Fruit fly (Drosophila melanogaster) whole organism, wandering third instar larva: Measurements from ENCODE around the gene VGlut.

Source experiments
- Abd-B ChIP-seq: fragments of >200 bp; optimal IDR thresholded peaks from 2 replicates; lab custom pipeline; 2017; ENCODE audit warnings: missing biosample characterization, missing genetic modification characterization
- CG9705 ChIP-seq: fragments of 200-800 bp; sonication (Bioruptor generic); optimal IDR thresholded peaks from 2 replicates; lab custom pipeline; 2018; ENCODE audit warnings: missing biosample characterization, mild to moderate bottlenecking, missing genetic modification characterization
- CrebA ChIP-seq: fragments of 200-800 bp; sonication (Bioruptor generic); optimal IDR thresholded peaks from 2 replicates; lab custom pipeline; 2016; ENCODE audit warnings: missing biosample characterization, mild to moderate bottlenecking, missing genetic modification characterization, borderline replicate concordance
- Dfd ChIP-seq: fragments of >200 bp; optimal IDR thresholded peaks from 2 replicates; lab custom pipeline; 2017; ENCODE audit warnings: missing biosample characterization, missing genetic modification characterization
- Dif ChIP-seq: fragments of 200-275, 200-300 bp; sonication (Bioruptor generic); optimal IDR thresholded peaks from 2 replicates; lab custom pipeline; 2018; ENCODE audit warnings: missing biosample characterization, missing genetic modification characterization; ENCODE audit not compliant: partially characterized antibody
- HLH106 ChIP-seq: fragments of 200-800 bp; optimal IDR thresholded peaks from 3 replicates; lab custom pipeline; 2019; ENCODE audit warnings: missing biosample characterization, mild to moderate bottlenecking, missing genetic modification characterization, moderate library complexity
- Hnf4 ChIP-seq: fragments of 200-800 bp; sonication (Bioruptor generic); optimal IDR thresholded peaks from 2 replicates; lab custom pipeline; 2016; ENCODE audit warnings: missing biosample characterization, mild to moderate bottlenecking, missing genetic modification characterization
- Hr78 ChIP-seq: fragments of >200 bp; optimal IDR thresholded peaks from 2 replicates; lab custom pipeline; 2017; ENCODE audit warnings: missing biosample characterization, missing genetic modification characterization
- Hr83 ChIP-seq: fragments of 200-300 bp; sonication (Bioruptor generic); optimal IDR thresholded peaks from 2 replicates; lab custom pipeline; 2016; ENCODE audit warnings: missing biosample characterization, mild to moderate bottlenecking, missing genetic modification characterization, moderate library complexity; ENCODE audit not compliant: poor library complexity, severe bottlenecking
- Jra ChIP-seq: sonication (Bioruptor generic); optimal IDR thresholded peaks from 2 replicates; lab custom pipeline; 2016; ENCODE audit warnings: missing biosample characterization, missing genetic modification characterization
- Myc ChIP-seq: fragments of >200 bp; optimal IDR thresholded peaks from 2 replicates; lab custom pipeline; 2017
- OdsH ChIP-seq: fragments of 200-800 bp; sonication (Bioruptor generic); optimal IDR thresholded peaks from 2 replicates; lab custom pipeline; 2016; ENCODE audit warnings: missing biosample characterization, mild to moderate bottlenecking, missing genetic modification characterization
- Rel ChIP-seq, 2 experiments: fragments of 200-800 bp; sonication (Bioruptor generic) in 1 of 2; optimal IDR thresholded peaks; 2 replicates in 1 of 2; 3 replicates in 1 of 2; lab custom pipeline; 2016 to 2019; ENCODE audit warnings: mild to moderate bottlenecking in 2 of 2, missing biosample characterization in 2 of 2, missing genetic modification characterization in 2 of 2, moderate library complexity in 1 of 2
- Sp1 ChIP-seq: fragments of 200-800 bp; sonication (Bioruptor generic); optimal IDR thresholded peaks from 3 replicates; lab custom pipeline; 2019; ENCODE audit warnings: missing biosample characterization, mild to moderate bottlenecking, missing genetic modification characterization, moderate library complexity
- br ChIP-seq: fragments of 200-800 bp; sonication (Bioruptor generic); optimal IDR thresholded peaks from 2 replicates; lab custom pipeline; 2016; ENCODE audit warnings: missing biosample characterization, missing genetic modification characterization
- brk ChIP-seq: fragments of 200-800 bp; sonication (Bioruptor generic); optimal IDR thresholded peaks from 2 replicates; lab custom pipeline; 2016; ENCODE audit warnings: missing biosample characterization, mild to moderate bottlenecking, missing genetic modification characterization
- dmrt93B ChIP-seq: fragments of 200-800 bp; sonication (Bioruptor generic); optimal IDR thresholded peaks from 2 replicates; lab custom pipeline; 2018; ENCODE audit warnings: missing biosample characterization, mild to moderate bottlenecking, missing genetic modification characterization
- dsf ChIP-seq: sonication (Bioruptor generic); optimal IDR thresholded peaks from 2 replicates; lab custom pipeline; 2016; ENCODE audit warnings: missing biosample characterization, missing genetic modification characterization, borderline replicate concordance
- ey ChIP-seq: fragments of 200-800 bp; sonication (Bioruptor generic); optimal IDR thresholded peaks from 2 replicates; lab custom pipeline; 2016; ENCODE audit warnings: missing biosample characterization, missing genetic modification characterization
- foxo ChIP-seq, 2 experiments: fragments of 200-800 bp; sonication (Bioruptor generic); optimal IDR thresholded peaks; 2 replicates in 1 of 2; 3 replicates in 1 of 2; lab custom pipeline; 2016 to 2017; ENCODE audit warnings: missing biosample characterization in 2 of 2, missing genetic modification characterization in 2 of 2
- fru ChIP-seq: fragments of 200-800 bp; sonication (Bioruptor generic); optimal IDR thresholded peaks from 3 replicates; lab custom pipeline; 2016; ENCODE audit warnings: missing biosample characterization, mild to moderate bottlenecking, missing genetic modification characterization
- h ChIP-seq: fragments of 200-800 bp; sonication (Bioruptor generic); optimal IDR thresholded peaks from 3 replicates; lab custom pipeline; 2016; ENCODE audit warnings: missing biosample characterization, mild to moderate bottlenecking, missing genetic modification characterization
- lola ChIP-seq: fragments of >200 bp; optimal IDR thresholded peaks from 2 replicates; lab custom pipeline; 2017; ENCODE audit warnings: missing biosample characterization, missing genetic modification characterization
- pan ChIP-seq: fragments of >200 bp; optimal IDR thresholded peaks from 2 replicates; lab custom pipeline; 2017
- psq ChIP-seq: fragments of 200-800 bp; sonication (Bioruptor generic); optimal IDR thresholded peaks from 3 replicates; lab custom pipeline; 2017; ENCODE audit warnings: missing biosample characterization, mild to moderate bottlenecking, missing genetic modification characterization, moderate library complexity
- rgr ChIP-seq: fragments of 200-800 bp; sonication (Bioruptor generic); optimal IDR thresholded peaks from 3 replicates; lab custom pipeline; 2016; ENCODE audit warnings: missing biosample characterization, mild to moderate bottlenecking, missing genetic modification characterization
- sage ChIP-seq: fragments of 200-800 bp; sonication (Bioruptor generic); optimal IDR thresholded peaks from 2 replicates; lab custom pipeline; 2016; ENCODE audit warnings: missing biosample characterization, mild to moderate bottlenecking, missing genetic modification characterization
- sv ChIP-seq: fragments of 200-800 bp; sonication (Bioruptor generic); optimal IDR thresholded peaks from 3 replicates; lab custom pipeline; 2016; ENCODE audit warnings: missing biosample characterization, missing genetic modification characterization
- tai ChIP-seq: sonication (Bioruptor generic); optimal IDR thresholded peaks from 2 replicates; lab custom pipeline; 2016; ENCODE audit warnings: missing biosample characterization, missing genetic modification characterization
- usp ChIP-seq: fragments of >200 bp; optimal IDR thresholded peaks from 2 replicates; lab custom pipeline; 2017; ENCODE audit warnings: missing biosample characterization, missing genetic modification characterization
- woc ChIP-seq: sonication (Bioruptor generic); optimal IDR thresholded peaks from 2 replicates; lab custom pipeline; 2016; ENCODE audit warnings: missing biosample characterization, mild to moderate bottlenecking, missing genetic modification characterization

VGlut gene

dm6 chr2L:2419913-2420312 lies 19.8 kb downstream of the VGlut start, which contains the start of gene CG34447:
CG34447 (minus strand) TSS chr2L:2420013.
- TF ChIP-seq sv (GFP tag; lab: Kevin White, UChicago), result no peak
- TF ChIP-seq Abd-B, result no peak
- no peak for TF ChIP-seq CG9705 (GFP tag; lab: Kevin White, UChicago)
- no peak for TF ChIP-seq Dif
- TF ChIP-seq Hr78 (GFP tag; lab: Kevin White, UChicago), result no peak
- TF ChIP-seq OdsH, result no peak

- TF ChIP-seq psq (GFP tag; lab: Kevin White, UChicago), result peak; percentile 25
- TF ChIP-seq Myc (lab: Kevin White, UChicago), result no peak
- peak; percentile 21 for TF ChIP-seq OdsH
- peak; percentile 64 for TF ChIP-seq brk (GFP tag; lab: Kevin White, UChicago)
- TF ChIP-seq CrebA (GFP tag; lab: Kevin White, UChicago), result no peak
- peak; percentile 63 for TF ChIP-seq sv (GFP tag; lab: Kevin White, UChicago)
- no peak for TF ChIP-seq CG9705 (GFP tag; lab: Kevin White, UChicago)
- TF ChIP-seq ey (GFP tag; lab: Kevin White, UChicago), result peak; percentile 25
- TF ChIP-seq Hnf4, result peak; percentile 32
- TF ChIP-seq HLH106 (tag; lab: Kevin White, UChicago), result peak; percentile 68
- TF ChIP-seq rgr (GFP tag; lab: Kevin White, UChicago), result peak; percentile 39
- peak; percentile 65 for TF ChIP-seq Dif
- no peak for TF ChIP-seq br (GFP tag; lab: Kevin White, UChicago)
- peak; percentile 53 for TF ChIP-seq fru (GFP tag; lab: Kevin White, UChicago)
- peak; percentile 2 for TF ChIP-seq Jra (GFP tag; lab: Kevin White, UChicago)
- peak; percentile 52 for TF ChIP-seq h (GFP tag; lab: Kevin White, UChicago)
- TF ChIP-seq foxo (GFP tag; optimal IDR thresholded peaks at IDR 0.05; lab: Kevin White, UChicago), result peak in 1 of 2 experiments; percentile 53
- TF ChIP-seq woc (GFP tag; lab: Kevin White, UChicago), result peak; percentile 12
- no peak for TF ChIP-seq dmrt93B (GFP tag; lab: Kevin White, UChicago)
- TF ChIP-seq sage (GFP tag; lab: Kevin White, UChicago), result peak; percentile 28
These were observed 20.4 kb downstream of the VGlut start, which contains the start of gene CG9886 for dm6 chr2L:2420490-2420889. CG9886 (plus strand) TSS chr2L:2420830.

- TF ChIP-seq dsf (GFP tag; lab: Kevin White, UChicago), result no peak
- TF ChIP-seq ey (GFP tag; lab: Kevin White, UChicago), result no peak
- no peak for TF ChIP-seq pan
- TF ChIP-seq usp (GFP tag; lab: Kevin White, UChicago), result no peak
- no peak for TF ChIP-seq Sp1
- TF ChIP-seq tai (GFP tag; lab: Kevin White, UChicago), result no peak
- no peak for TF ChIP-seq foxo (GFP tag; optimal IDR thresholded peaks at IDR 0.05; lab: Kevin White, UChicago)
- no peak for TF ChIP-seq Hr83 (GFP tag; lab: Kevin White, UChicago)
- no peak for TF ChIP-seq rgr (GFP tag; lab: Kevin White, UChicago)
- no peak for TF ChIP-seq Myc (lab: Kevin White, UChicago)
These were observed 24.4 kb downstream of the VGlut start, which contains the start of gene CG44139 for dm6 chr2L:2424497-2424896. CG44139 (plus strand) TSS chr2L:2424797.

dm6 chr2L:2425652-2426192 lies 25.6 kb downstream of the VGlut start:
- no peak for TF ChIP-seq sv (GFP tag; lab: Kevin White, UChicago)
- TF ChIP-seq CrebA (GFP tag; lab: Kevin White, UChicago), result no peak
- TF ChIP-seq OdsH, result no peak
- TF ChIP-seq Dfd (GFP tag; lab: Kevin White, UChicago), result no peak
- TF ChIP-seq dsf (GFP tag; lab: Kevin White, UChicago), result no peak
- no peak for TF ChIP-seq ey (GFP tag; lab: Kevin White, UChicago)
- TF ChIP-seq foxo (GFP tag; optimal IDR thresholded peaks at IDR 0.05; lab: Kevin White, UChicago), result no peak
- TF ChIP-seq Hr78 (GFP tag; lab: Kevin White, UChicago), result no peak
- TF ChIP-seq tai (GFP tag; lab: Kevin White, UChicago), result no peak
- no peak for TF ChIP-seq Rel (GFP tag; optimal IDR thresholded peaks at IDR 0.05; lab: Kevin White, UChicago)
- no peak for TF ChIP-seq Rel (tag; optimal IDR thresholded peaks at IDR 0.05; lab: Kevin White, UChicago)
- TF ChIP-seq HLH106 (tag; lab: Kevin White, UChicago), result no peak
- no peak for TF ChIP-seq h (GFP tag; lab: Kevin White, UChicago)
- no peak for TF ChIP-seq lola (GFP tag; lab: Kevin White, UChicago)
